Fruit fly (Drosophila melanogaster) whole organism, adult: ENCODE results near the gene plh.

ENCODE experiments used
- CG12768 ChIP-seq: fragments of 200-800 bp; sonication (Bioruptor generic); optimal IDR thresholded peaks from 2 replicates; lab custom pipeline; 2017; ENCODE audit warnings: missing biosample characterization, missing genetic modification characterization, mild to moderate bottlenecking, moderate library complexity, missing genetic modification reagents
- CG7101 ChIP-seq: fragments of 200-800 bp; sonication (Bioruptor generic); optimal IDR thresholded peaks from 2 replicates; lab custom pipeline; 2018; ENCODE audit warnings: missing biosample characterization, mild to moderate bottlenecking, missing genetic modification characterization, moderate library complexity
- Hr96 ChIP-seq: fragments of 200-800 bp; sonication (Bioruptor generic); optimal IDR thresholded peaks from 2 replicates; lab custom pipeline; 2016; ENCODE audit warnings: missing biosample characterization, missing genetic modification characterization
- cic ChIP-seq: fragments of 200-800 bp; sonication (Bioruptor generic); optimal IDR thresholded peaks from 2 replicates; lab custom pipeline; 2017; ENCODE audit warnings: missing biosample characterization, mild to moderate bottlenecking, missing genetic modification characterization, moderate library complexity
- cnc ChIP-seq, 2 experiments: fragments of >200 bp; optimal IDR thresholded peaks; 2 replicates each; lab custom pipeline; 2017
- kay ChIP-seq: fragments of 200-800 bp; sonication (Bioruptor generic); peaks from one replicate; lab custom pipeline; 2016; ENCODE audit warnings: missing biosample characterization, missing genetic modification characterization, borderline replicate concordance
- pad ChIP-seq: fragments of 200-800 bp; sonication (Bioruptor generic); optimal IDR thresholded peaks from 3 replicates; lab custom pipeline; 2017; ENCODE audit warnings: missing biosample characterization, missing genetic modification characterization, mild to moderate bottlenecking, moderate library complexity, missing genetic modification reagents

DNA sequence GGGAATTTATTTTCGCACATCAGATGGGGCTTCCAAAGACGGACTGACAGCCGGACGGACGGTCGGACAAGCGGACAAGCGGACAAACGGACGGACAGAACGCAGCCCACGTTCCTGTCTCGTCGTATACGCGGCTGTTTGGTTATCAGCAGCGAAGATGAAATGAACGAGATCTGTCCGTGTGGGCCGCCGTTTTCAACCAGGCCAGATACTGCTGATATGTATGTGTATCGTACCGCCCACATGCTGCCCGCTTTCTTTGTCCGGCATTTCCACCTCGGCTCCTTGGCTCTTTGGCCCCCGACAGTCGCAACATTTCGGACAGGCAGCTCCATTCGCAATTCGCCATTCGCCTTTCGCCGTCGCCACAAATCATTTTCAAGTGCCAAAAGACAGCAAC, 46.4 kb upstream of the plh start:
- TF ChIP-seq cic (GFP tag; lab: Kevin White, UChicago) (no peak), kay (GFP tag; lab: Kevin White, UChicago) (no peak), Hr96 (GFP tag; lab: Kevin White, UChicago) (no peak), cnc (optimal IDR thresholded peaks at IDR 0.05; lab: Kevin White, UChicago) (no peak), CG12768 (GFP tag; lab: Kevin White, UChicago) (no peak), CG7101 (tag; lab: Kevin White, UChicago) (no peak), pad (GFP tag; lab: Kevin White, UChicago) (no peak)
